Fruit fly (Drosophila melanogaster): ENCODE data around the gene lft.

dm6 chr2L:10366525-10366924 is 2.3 kb downstream of the lft start, which contains the start of gene CG5056:
- TF ChIP-seq CG7045 (GFP tag; optimal IDR thresholded peaks at IDR 0.05) (no peak), pad (GFP tag; optimal IDR thresholded peaks at IDR 0.05) (no peak), Clk (GFP tag; optimal IDR thresholded peaks at IDR 0.05) (no peak), Crg-1 (GFP tag; optimal IDR thresholded peaks at IDR 0.05) (peak; percentile 12), cnc (optimal IDR thresholded peaks at IDR 0.05) (no peak), Mnt (GFP tag; optimal IDR thresholded peaks at IDR 0.05) (no peak)

Measured in whole organism, adult.